Fruit fly (Drosophila melanogaster) whole organism, embryonic: ENCODE data around the gene RpS9.

Experiments
- CG4328 ChIP-seq: fragments of 200-800 bp; sonication (Bioruptor generic); optimal IDR thresholded peaks from 3 replicates; lab custom pipeline; 2017; ENCODE audit warnings: missing biosample characterization, missing genetic modification reagents, missing genetic modification characterization
- Hsf ChIP-seq: fragments of 200-800 bp; sonication (Bioruptor generic); optimal IDR thresholded peaks from 3 replicates; lab custom pipeline; 2016; ENCODE audit warnings: missing biosample characterization, missing genetic modification characterization
- Stat92E ChIP-seq, 3 experiments: fragments of >200 bp in 2 of 3; fragments of 200-800 bp in 1 of 3; sonication (Bioruptor generic) in 1 of 3; optimal IDR thresholded peaks; 2 replicates each; lab custom pipeline; 2017 to 2019; ENCODE audit warnings: missing biosample characterization in 3 of 3, missing genetic modification characterization in 3 of 3, mild to moderate bottlenecking in 1 of 3, moderate library complexity in 1 of 3
- TFAM ChIP-seq: fragments of 200-800 bp; sonication (Bioruptor generic); optimal IDR thresholded peaks from 2 replicates; lab custom pipeline; 2017; ENCODE audit warnings: missing biosample characterization, missing genetic modification characterization, inconsistent platforms
- Taf1 ChIP-seq: fragments of 200-800 bp; sonication (Bioruptor generic); IDR thresholded peaks from 2 replicates; pipeline ENCODE4 v1.3.6; 2022; ENCODE audit warnings: missing biosample characterization, missing genetic modification characterization

- TF ChIP-seq Stat92E (GFP tag; optimal IDR thresholded peaks at IDR 0.05; lab: Kevin White, UChicago), result no peak
- no peak for TF ChIP-seq Hsf (GFP tag; lab: Kevin White, UChicago)
- no peak for TF ChIP-seq CG4328 (GFP tag; lab: Kevin White, UChicago)
- TF ChIP-seq Taf1 (GFP tag; lab: Robert Waterston, UW), result no peak
- TF ChIP-seq TFAM (GFP tag; lab: Kevin White, UChicago), result no peak
These were observed 37.5 kb upstream of the RpS9 start for dm6 chr3L:9548800-9549199.
